Worm (Caenorhabditis elegans): Measurements from ENCODE around the gene T26E4.3.
"Not testable (repeated sequence)": the region's sequence is repeated elsewhere in the genome, so short reads cannot be mapped to it uniquely, and the experiment has no call there.

Gene T26E4.3

DNA sequence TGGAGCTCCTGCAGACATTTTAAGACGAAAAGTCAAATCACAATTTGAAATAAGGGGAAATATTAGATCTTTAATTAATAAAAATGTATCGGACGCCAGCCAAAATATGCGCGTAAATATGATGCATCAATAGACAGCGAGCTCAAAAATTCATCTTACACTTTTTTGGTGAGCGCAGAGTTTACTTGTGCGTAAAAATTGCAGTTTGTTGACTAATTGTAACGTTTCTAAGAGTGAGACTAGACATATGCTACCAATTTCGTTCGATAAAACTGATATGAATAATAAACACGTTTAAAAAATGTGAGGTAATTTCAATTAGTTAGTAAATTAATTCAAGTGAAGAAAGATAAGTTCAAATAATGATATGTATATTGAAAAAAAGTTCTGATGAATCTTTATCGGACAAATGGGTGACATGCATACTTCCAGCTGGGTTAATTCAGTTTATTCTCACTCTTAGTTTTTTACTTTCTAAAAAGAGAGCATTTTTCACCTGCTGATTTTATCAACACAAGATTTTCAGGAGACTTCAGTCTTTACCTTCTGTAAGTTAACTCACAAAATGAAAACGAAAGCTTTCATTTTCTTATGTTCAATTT lies 3.4 kb upstream of the T26E4.3 start, which contains the start of the genes nhr-285 and irld-52:
nhr-285 (minus strand) TSS at position 101 of the 602 bp plus-strand sequence.
irld-52 (plus strand) TSS at position 552 of the 602 bp plus-strand sequence.
- TF ChIP-seq cog-1 (tag; optimal IDR thresholded peaks at IDR 0.05) (no peak), T22C8.4 (GFP tag; IDR thresholded peaks at IDR 0.05) (no peak), ztf-29 (GFP tag; IDR thresholded peaks at IDR 0.05) (no peak), flt-1 (GFP tag; IDR thresholded peaks at IDR 0.05) (no peak)

DNA sequence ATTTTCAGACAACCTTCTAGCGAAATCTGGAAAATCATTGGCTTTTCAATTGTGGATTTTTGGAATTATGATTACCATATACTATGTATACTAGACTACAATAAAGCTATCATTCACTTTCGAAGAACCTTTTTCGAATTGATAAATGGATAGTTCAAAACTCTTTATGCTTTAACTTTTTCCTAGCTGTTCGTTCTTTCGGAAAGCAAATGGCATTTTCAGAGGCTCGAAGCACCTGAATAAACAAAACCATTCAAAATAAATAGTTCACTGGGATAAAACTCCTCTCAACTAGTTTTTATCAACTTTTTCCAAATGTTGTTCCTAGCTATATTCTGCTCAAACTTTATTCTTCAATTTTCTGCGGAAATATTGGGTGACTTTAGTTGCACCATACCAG lies 1.5 kb upstream of the T26E4.3 start, which contains the start of gene T26E4.2:
T26E4.2 (plus strand) TSS at position 301 of the 400 bp plus-strand sequence.
- TF ChIP-seq med-1 (GFP tag; optimal IDR thresholded peaks at IDR 0.05; ENCODE audit: insufficient read depth) (no peak), ztf-23 (GFP tag; IDR thresholded peaks at IDR 0.05) (no peak), T22C8.4 (GFP tag; IDR thresholded peaks at IDR 0.05) (no peak), flt-1 (GFP tag; IDR thresholded peaks at IDR 0.05) (no peak), klf-2 (GFP tag; conservative IDR thresholded peaks at IDR 0.05) (no peak), ztf-29 (GFP tag; IDR thresholded peaks at IDR 0.05) (no peak), ref-1 (GFP tag; conservative IDR thresholded peaks at IDR 0.05) (no peak), cog-1 (tag; optimal IDR thresholded peaks at IDR 0.05) (no peak), tab-1 (GFP tag; IDR thresholded peaks at IDR 0.05) (no peak)

DNA sequence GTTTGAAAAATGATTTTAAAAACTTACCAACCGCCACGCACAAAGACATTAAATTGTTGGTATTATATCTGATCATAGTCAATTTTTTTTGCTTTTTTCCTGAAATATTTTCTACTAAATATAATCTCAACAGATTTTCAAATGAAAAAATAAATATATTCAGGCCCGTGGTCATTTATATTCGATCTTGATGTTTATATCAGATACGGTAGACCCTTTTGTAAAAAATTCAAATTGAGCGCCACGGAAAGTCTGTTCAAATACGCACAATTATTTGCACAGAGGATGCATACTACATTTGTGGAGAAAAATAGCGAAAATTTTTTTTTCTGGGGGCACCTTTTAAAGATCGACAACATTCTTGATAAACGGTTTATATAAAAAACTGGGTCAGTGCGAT lies 9.8 kb downstream of the T26E4.3 start, which contains the start of gene T26E4.4:
T26E4.4 (minus strand) TSS at position 101 of the 400 bp plus-strand sequence.
- TF ChIP-seq klf-2 (GFP tag; conservative IDR thresholded peaks at IDR 0.05) (no peak), T22C8.4 (GFP tag; IDR thresholded peaks at IDR 0.05) (no peak), tab-1 (GFP tag; IDR thresholded peaks at IDR 0.05) (no peak), ztf-29 (GFP tag; IDR thresholded peaks at IDR 0.05) (no peak), flt-1 (GFP tag; IDR thresholded peaks at IDR 0.05) (no peak), cog-1 (tag; optimal IDR thresholded peaks at IDR 0.05) (no peak), ztf-23 (GFP tag; IDR thresholded peaks at IDR 0.05) (no peak), med-1 (GFP tag; optimal IDR thresholded peaks at IDR 0.05; ENCODE audit: insufficient read depth) (no peak), ref-1 (GFP tag; conservative IDR thresholded peaks at IDR 0.05) (no peak)

DNA sequence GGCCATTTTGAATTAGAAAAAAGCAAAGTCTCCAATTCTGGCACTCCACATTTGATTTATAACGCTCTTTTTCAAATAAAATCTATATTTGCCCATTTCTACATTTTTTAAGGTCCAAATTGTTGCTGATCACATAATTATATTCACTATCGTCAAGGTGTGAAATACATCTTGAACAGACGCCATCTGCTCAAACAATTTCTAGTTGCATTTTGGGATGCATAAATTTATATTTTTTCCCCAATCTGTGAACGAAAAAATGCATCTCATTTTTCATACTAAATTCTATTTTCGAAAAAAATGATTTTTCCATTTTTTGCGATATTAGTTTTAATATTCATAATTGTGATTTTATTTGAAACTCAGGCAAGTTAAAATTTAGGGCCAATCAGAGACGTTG lies 10.7 kb downstream of the T26E4.3 start, which contains the start of gene T26E4.7:
T26E4.7 (plus strand) TSS at position 301 of the 400 bp plus-strand sequence.
- no peak for TF ChIP-seq ztf-23 (GFP tag; IDR thresholded peaks at IDR 0.05)
- no peak for TF ChIP-seq T22C8.4 (GFP tag; IDR thresholded peaks at IDR 0.05)
- TF ChIP-seq klf-2 (GFP tag; conservative IDR thresholded peaks at IDR 0.05): no peak
- no peak for TF ChIP-seq ref-1 (GFP tag; conservative IDR thresholded peaks at IDR 0.05)
- no peak for TF ChIP-seq flt-1 (GFP tag; IDR thresholded peaks at IDR 0.05)
- TF ChIP-seq ztf-29 (GFP tag; IDR thresholded peaks at IDR 0.05): no peak
- no peak for TF ChIP-seq tab-1 (GFP tag; IDR thresholded peaks at IDR 0.05)
- TF ChIP-seq med-1 (GFP tag; optimal IDR thresholded peaks at IDR 0.05; ENCODE audit: insufficient read depth): no peak

DNA sequence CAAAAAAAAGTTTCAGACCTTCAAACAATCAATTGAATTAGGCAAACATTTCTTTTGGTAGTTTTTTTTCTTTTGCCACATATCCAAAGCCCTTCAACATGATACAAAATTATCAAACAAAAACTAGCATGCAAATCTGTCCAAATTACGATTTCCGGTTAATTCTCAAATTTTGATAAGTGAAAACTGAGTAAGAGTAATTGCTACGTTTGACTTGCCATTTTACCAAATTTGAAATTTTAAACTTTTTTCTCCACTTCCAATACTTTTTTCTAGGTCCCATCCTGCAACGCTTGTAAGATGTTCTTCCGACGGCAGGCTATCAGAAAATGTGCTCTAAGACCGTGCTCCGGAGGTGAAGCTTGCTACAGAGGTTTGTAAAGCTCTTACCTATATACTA lies 13.5 kb downstream of the T26E4.3 start, which contains the start of gene nhr-223:
nhr-223 (plus strand) TSS at position 301 of the 400 bp plus-strand sequence.
- TF ChIP-seq ztf-23 (GFP tag; IDR thresholded peaks at IDR 0.05): no peak
- no peak for TF ChIP-seq flt-1 (GFP tag; IDR thresholded peaks at IDR 0.05)
- TF ChIP-seq klf-2 (GFP tag; conservative IDR thresholded peaks at IDR 0.05): no peak
- no peak for TF ChIP-seq T22C8.4 (GFP tag; IDR thresholded peaks at IDR 0.05)
- no peak for TF ChIP-seq cog-1 (tag; optimal IDR thresholded peaks at IDR 0.05)
- TF ChIP-seq ref-1 (GFP tag; conservative IDR thresholded peaks at IDR 0.05): no peak
- no peak for TF ChIP-seq med-1 (GFP tag; optimal IDR thresholded peaks at IDR 0.05; ENCODE audit: insufficient read depth)
- TF ChIP-seq ztf-29 (GFP tag; IDR thresholded peaks at IDR 0.05): no peak
- no peak for TF ChIP-seq tab-1 (GFP tag; IDR thresholded peaks at IDR 0.05)

DNA sequence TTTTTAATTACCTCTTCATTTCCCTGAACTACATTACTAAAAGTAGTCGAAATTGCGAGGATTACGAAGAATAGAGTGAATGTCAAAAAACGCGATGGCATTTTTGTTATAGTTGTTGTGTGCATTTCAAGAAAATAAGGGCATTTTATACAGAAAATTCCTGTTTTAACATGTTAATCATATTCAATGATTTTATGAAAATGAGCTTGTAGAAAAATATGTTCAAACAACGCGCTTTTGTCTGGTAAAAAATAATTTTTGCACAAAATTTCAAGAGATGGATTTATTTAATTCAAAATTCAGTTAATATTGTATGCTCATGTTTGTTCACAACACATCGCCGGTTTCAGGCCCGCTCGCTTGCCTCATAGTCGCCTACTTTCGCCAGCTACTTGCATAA lies 15.5 kb downstream of the T26E4.3 start, which contains the start of gene T26E4.10:
T26E4.10 (minus strand) TSS at position 101 of the 400 bp plus-strand sequence.
- TF ChIP-seq med-1 (GFP tag; optimal IDR thresholded peaks at IDR 0.05; ENCODE audit: insufficient read depth) (no peak), flt-1 (GFP tag; IDR thresholded peaks at IDR 0.05) (no peak), ztf-29 (GFP tag; IDR thresholded peaks at IDR 0.05) (no peak), klf-2 (GFP tag; conservative IDR thresholded peaks at IDR 0.05) (no peak), ztf-23 (GFP tag; IDR thresholded peaks at IDR 0.05) (no peak), tab-1 (GFP tag; IDR thresholded peaks at IDR 0.05) (no peak), ref-1 (GFP tag; conservative IDR thresholded peaks at IDR 0.05) (no peak), cog-1 (tag; optimal IDR thresholded peaks at IDR 0.05) (no peak), T22C8.4 (GFP tag; IDR thresholded peaks at IDR 0.05) (no peak)

DNA sequence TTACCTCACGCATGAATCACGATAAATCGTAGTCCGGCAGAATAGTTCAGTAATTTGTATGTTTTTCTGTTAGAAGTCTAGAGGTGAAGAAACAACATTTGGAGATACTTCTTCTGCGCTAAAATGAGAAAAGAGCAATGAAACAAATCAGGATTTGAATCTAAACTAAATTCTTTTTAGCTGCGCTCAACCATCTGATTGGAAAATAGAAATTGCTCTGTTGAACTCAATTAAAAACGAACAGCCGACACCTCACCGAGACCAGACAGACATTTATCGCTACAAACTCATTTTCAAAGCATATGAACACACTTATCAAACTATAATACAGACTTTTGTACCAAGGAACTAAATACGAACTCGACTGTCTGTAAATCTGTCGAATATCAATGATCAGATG lies 20.0 kb downstream of the T26E4.3 start, which contains the start of gene T26E4.9:
T26E4.9 (minus strand) TSS at position 101 of the 400 bp plus-strand sequence.
- not testable (repeated sequence) for TF ChIP-seq ref-1 (GFP tag; conservative IDR thresholded peaks at IDR 0.05); ztf-23 (GFP tag; IDR thresholded peaks at IDR 0.05); ztf-29 (GFP tag; IDR thresholded peaks at IDR 0.05)

DNA sequence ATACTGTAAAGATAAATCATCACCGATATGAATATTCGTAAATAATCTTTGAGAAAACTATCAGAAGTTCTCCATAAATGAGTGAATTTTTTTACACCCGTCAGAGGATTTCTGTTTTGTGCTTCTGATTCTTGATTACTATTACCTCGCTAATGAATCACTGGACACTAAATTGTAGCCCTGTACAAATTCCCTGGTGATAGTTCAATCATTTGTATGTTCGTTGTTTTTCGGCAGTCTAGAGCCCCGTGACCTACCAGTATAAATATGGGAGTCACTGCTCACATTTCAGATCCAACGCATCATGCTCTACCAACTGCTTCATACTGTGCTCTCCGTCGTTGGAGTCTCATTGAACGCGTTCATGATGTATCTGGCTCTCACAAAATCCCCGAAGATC lies 20.5 kb downstream of the T26E4.3 start, which contains the start of gene srd-27:
srd-27 (plus strand) TSS at position 301 of the 400 bp plus-strand sequence.
- TF ChIP-seq klf-2 (GFP tag; conservative IDR thresholded peaks at IDR 0.05); ref-1 (GFP tag; conservative IDR thresholded peaks at IDR 0.05); cog-1 (tag; optimal IDR thresholded peaks at IDR 0.05): not testable (repeated sequence)

DNA sequence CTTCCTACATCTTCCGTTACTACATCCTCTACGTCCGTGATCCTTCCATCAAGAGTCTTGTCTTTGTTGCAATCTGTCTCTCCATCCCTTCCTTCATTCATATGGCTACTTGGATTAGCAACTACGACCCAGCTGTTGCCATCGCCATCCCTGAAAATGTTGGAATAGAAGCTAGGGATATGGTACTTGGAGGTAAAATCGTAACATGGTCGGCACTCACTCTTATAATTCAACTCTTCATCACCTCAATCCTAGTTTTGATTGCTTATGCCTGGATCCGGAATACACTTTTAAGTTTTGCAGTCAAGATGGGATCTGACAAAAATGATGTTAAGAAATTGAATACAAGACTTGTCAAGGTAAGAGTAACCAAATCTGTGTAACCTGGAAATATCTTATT lies 21.2 kb downstream of the T26E4.3 start, which contains the start of gene T26E4.18:
T26E4.18 (minus strand) TSS at position 101 of the 400 bp plus-strand sequence.
- not testable (repeated sequence) for TF ChIP-seq tab-1 (GFP tag; IDR thresholded peaks at IDR 0.05); klf-2 (GFP tag; conservative IDR thresholded peaks at IDR 0.05); ref-1 (GFP tag; conservative IDR thresholded peaks at IDR 0.05)

DNA sequence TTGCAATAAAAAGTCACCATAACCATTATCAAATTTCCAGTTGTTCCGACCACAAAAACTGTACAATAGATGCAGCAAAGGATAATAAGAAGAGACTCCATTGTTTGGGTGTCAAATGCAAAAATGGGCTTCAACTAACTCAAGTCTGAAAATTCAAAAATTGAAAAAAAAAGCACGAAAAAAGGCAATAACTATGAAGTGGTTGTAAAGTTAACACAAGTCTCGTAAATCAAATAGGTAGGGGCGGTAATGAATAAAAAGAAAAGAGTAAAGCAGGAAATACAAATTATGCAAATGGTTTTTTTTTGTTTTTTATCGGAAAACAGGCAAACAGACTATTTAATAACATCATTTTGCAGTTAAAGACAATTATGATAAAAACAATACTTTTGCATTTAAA lies 24.8 kb downstream of the T26E4.3 start, which contains the start of gene srsx-38:
srsx-38 (minus strand) TSS at position 101 of the 400 bp plus-strand sequence.
- TF ChIP-seq ref-1 (GFP tag; conservative IDR thresholded peaks at IDR 0.05); T22C8.4 (GFP tag; IDR thresholded peaks at IDR 0.05); med-1 (GFP tag; optimal IDR thresholded peaks at IDR 0.05; ENCODE audit: insufficient read depth): not testable (repeated sequence)

Data from whole organism, midembryonic.